Fruit fly (Drosophila melanogaster): ENCODE measurements around the gene osa.
A peak's percentile ranks its signal among the peaks of the same experiment; 100 is the strongest.

The osa gene

dm6 chr3R:17716858-17717596 lies 1.1 kb downstream of the osa start (continued):
- peak; percentile 35 for TF ChIP-seq Smox (GFP tag; optimal IDR thresholded peaks at IDR 0.05)
- peak; percentile 85 for TF ChIP-seq svp (GFP tag)
- TF ChIP-seq Eip93F (GFP tag; optimal IDR thresholded peaks at IDR 0.05): no peak
- TF ChIP-seq pdm3 (GFP tag; optimal IDR thresholded peaks at IDR 0.05): peak; percentile 35
- peak; percentile 16 for TF ChIP-seq CG31627 (GFP tag; optimal IDR thresholded peaks at IDR 0.05)
- TF ChIP-seq CG6808 (GFP tag; optimal IDR thresholded peaks at IDR 0.05): peak; percentile 42
- TF ChIP-seq Eip78C (GFP tag): peak; percentile 82
- no peak for TF ChIP-seq CG11902 (GFP tag; optimal IDR thresholded peaks at IDR 0.05)
- TF ChIP-seq CG16779 (tag; optimal IDR thresholded peaks at IDR 0.05): peak; percentile 52

- TF ChIP-seq Ets21C (GFP tag; optimal IDR thresholded peaks at IDR 0.05) (no peak), fd59A (GFP tag; optimal IDR thresholded peaks at IDR 0.05) (no peak), CG4318 (GFP tag; optimal IDR thresholded peaks at IDR 0.05) (no peak), eg (GFP tag; IDR thresholded peaks at IDR 0.05) (no peak), Lpt (GFP tag; optimal IDR thresholded peaks at IDR 0.05) (no peak), CG6276 (GFP tag; optimal IDR thresholded peaks at IDR 0.05) (no peak), dsx (GFP tag; optimal IDR thresholded peaks at IDR 0.05; ENCODE audit: poor library complexity, severe bottlenecking) (peak; percentile 16), CG1621 (tag; optimal IDR thresholded peaks at IDR 0.05) (no peak), pdm3 (GFP tag; optimal IDR thresholded peaks at IDR 0.05) (no peak), CG16779 (tag; optimal IDR thresholded peaks at IDR 0.05) (no peak), Eip75B (GFP tag; optimal IDR thresholded peaks at IDR 0.05) (peak; percentile 40), CG8632 (GFP tag; optimal IDR thresholded peaks at IDR 0.05) (no peak), CG10631 (GFP tag; optimal IDR thresholded peaks at IDR 0.05) (no peak), CG32006 (GFP tag; optimal IDR thresholded peaks at IDR 0.05) (no peak), Smox (GFP tag; optimal IDR thresholded peaks at IDR 0.05) (no peak), CG6792 (GFP tag; optimal IDR thresholded peaks at IDR 0.05) (no peak), ss (GFP tag; optimal IDR thresholded peaks at IDR 0.05) (peak in 1 of 2 experiments; percentile 32), topi (GFP tag; optimal IDR thresholded peaks at IDR 0.05) (no peak), CG9139 (GFP tag; optimal IDR thresholded peaks at IDR 0.05) (peak; percentile 0), svp (GFP tag) (peak; percentile 90), Sox15 (GFP tag; optimal IDR thresholded peaks at IDR 0.05) (no peak), CG10669 (GFP tag; optimal IDR thresholded peaks at IDR 0.05) (no peak), Sox14 (GFP tag; optimal IDR thresholded peaks at IDR 0.05) (peak; percentile 43), CG6854 (GFP tag; optimal IDR thresholded peaks at IDR 0.05) (no peak), CG3919 (GFP tag; optimal IDR thresholded peaks at IDR 0.05) (no peak), salr (GFP tag; optimal IDR thresholded peaks at IDR 0.05) (peak in 1 of 2 experiments; percentile 12), vri (GFP tag; optimal IDR thresholded peaks at IDR 0.05) (peak; percentile 25), net (GFP tag; optimal IDR thresholded peaks at IDR 0.05) (no peak), CG7368 (GFP tag; optimal IDR thresholded peaks at IDR 0.05) (no peak), CG6163 (GFP tag; IDR thresholded peaks at IDR 0.05) (0 out of 3 replicates have a peak, but pooled peaks have one; percentile 33), Hr39 (GFP tag; optimal IDR thresholded peaks at IDR 0.05) (no peak), fkh (GFP tag; optimal IDR thresholded peaks at IDR 0.05) (no peak), fd85E (GFP tag; optimal IDR thresholded peaks at IDR 0.05) (no peak), acj6 (GFP tag; optimal IDR thresholded peaks at IDR 0.05) (no peak), Hr4 (GFP tag; optimal IDR thresholded peaks at IDR 0.05) (no peak), Gug (GFP tag; IDR thresholded peaks at IDR 0.05) (no peak), esn (GFP tag; optimal IDR thresholded peaks at IDR 0.05) (no peak)
Observed at dm6 chr3R:17714773-17715344, 3.3 kb downstream of the osa start.
